Comparison of ENCODE assay signal across 2 fruit fly cellular contexts in the genomic region with DNA sequence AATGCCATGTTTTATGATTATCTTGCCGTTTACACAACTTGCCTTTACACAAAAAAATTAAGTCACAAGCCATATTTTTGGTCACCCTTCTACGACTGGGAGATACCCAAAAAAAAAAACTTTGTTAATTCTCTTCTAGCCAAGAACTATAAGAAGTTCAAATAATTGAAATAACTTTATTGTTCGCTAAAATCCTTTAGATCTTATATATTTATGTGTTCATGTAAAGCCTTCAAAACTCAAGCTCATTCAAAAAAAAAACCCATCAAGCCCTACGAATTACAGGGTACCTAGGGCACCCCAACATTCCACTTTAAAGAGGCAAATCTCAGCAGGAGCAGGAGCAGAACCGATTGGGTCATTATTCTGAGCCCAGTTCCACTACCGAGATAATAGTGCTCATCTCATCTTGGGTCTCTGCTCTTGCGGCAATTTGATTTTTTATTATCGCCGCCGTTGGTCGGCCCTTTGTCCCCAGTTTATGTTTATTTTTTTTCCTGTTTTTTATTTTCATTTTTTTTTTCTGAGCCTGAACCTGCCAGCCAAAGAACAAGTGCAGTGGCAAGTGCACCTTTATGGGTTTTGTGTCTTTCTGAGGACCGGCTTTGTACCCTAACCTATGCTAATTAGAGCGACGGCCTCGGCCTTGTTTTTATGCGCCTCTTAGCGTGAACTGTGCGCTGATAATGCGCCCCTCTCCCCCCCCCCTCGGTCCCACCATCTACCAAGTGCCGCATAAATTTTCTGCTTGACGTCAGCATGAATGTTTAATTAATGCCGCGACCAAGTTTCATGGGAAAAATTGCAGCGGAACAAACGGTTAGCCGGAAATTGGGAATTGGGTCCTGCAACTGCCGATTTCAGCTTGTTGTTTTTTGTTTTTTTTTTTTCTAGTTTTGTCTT.
TF ChIP-seq lines count a peak whose summit lies in the region.

No protein-coding gene starts in this region.

TF ChIP-seq in whole organism, embryonic, 481 proteins besides CTCF, POLR2A, EP300 and RAD21 (continued from another document and continues in another):
- no peak for TF ChIP-seq HmgZ (tag; optimal IDR thresholded peaks at IDR 0.05; lab: Kevin White, UChicago)
- TF ChIP-seq HLH4C (GFP tag; IDR thresholded peaks at IDR 0.05; lab: Robert Waterston, UW; ENCODE audit: partially characterized antibody) = no peak
- TF ChIP-seq Elba2 (GFP tag; optimal IDR thresholded peaks at IDR 0.05; lab: Kevin White, UChicago) = no peak
- TF ChIP-seq vnd (GFP tag; IDR thresholded peaks at IDR 0.05; lab: Robert Waterston, UW; ENCODE audit: partially characterized antibody) = no peak
- no peak for TF ChIP-seq Pdp1 (GFP tag; optimal IDR thresholded peaks at IDR 0.05; lab: Kevin White, UChicago)
- TF ChIP-seq dmrt11E (tag; optimal IDR thresholded peaks at IDR 0.05; lab: Kevin White, UChicago) = peak; percentile 31
- no peak for TF ChIP-seq Hmr (GFP tag; optimal IDR thresholded peaks at IDR 0.05; lab: Kevin White, UChicago)
- no peak for TF ChIP-seq twi (tag; optimal IDR thresholded peaks at IDR 0.05; lab: Kevin White, UChicago)
- no peak for TF ChIP-seq fru (optimal IDR thresholded peaks at IDR 0.05; lab: Kevin White, UChicago)
- no peak for TF ChIP-seq Sry-δ (GFP tag; optimal IDR thresholded peaks at IDR 0.05; lab: Kevin White, UChicago)
- no peak for TF ChIP-seq CG12155 (GFP tag; optimal IDR thresholded peaks at IDR 0.05; lab: Kevin White, UChicago)
- TF ChIP-seq pnt (GFP tag; optimal IDR thresholded peaks at IDR 0.05; lab: Kevin White, UChicago) = no peak
- no peak for TF ChIP-seq amos (GFP tag; IDR thresholded peaks at IDR 0.05; lab: Robert Waterston, UW; ENCODE audit: partially characterized antibody)
- TF ChIP-seq phol (tag; optimal IDR thresholded peaks at IDR 0.05; lab: Kevin White, UChicago) = peak; percentile 1
- TF ChIP-seq crol (GFP tag; IDR thresholded peaks at IDR 0.05; lab: Robert Waterston, UW) = peak; percentile 86
- TF ChIP-seq fd3F (GFP tag; optimal IDR thresholded peaks at IDR 0.05; lab: Kevin White, UChicago) = no peak
- no peak for TF ChIP-seq CG11093 (GFP tag; IDR thresholded peaks at IDR 0.05; lab: Robert Waterston, UW)
- no peak for TF ChIP-seq CG4404 (GFP tag; IDR thresholded peaks at IDR 0.05; lab: Robert Waterston, UW)
- no peak for TF ChIP-seq zen (tag; optimal IDR thresholded peaks at IDR 0.05; lab: Kevin White, UChicago)
- no peak for TF ChIP-seq her (GFP tag; optimal IDR thresholded peaks at IDR 0.05; lab: Kevin White, UChicago)
- TF ChIP-seq E2f2 (GFP tag; IDR thresholded peaks at IDR 0.05; lab: Robert Waterston, UW) = no peak
- peak; percentile 14 for TF ChIP-seq gem (tag; optimal IDR thresholded peaks at IDR 0.05; lab: Kevin White, UChicago)
- no peak for TF ChIP-seq tio (GFP tag; optimal IDR thresholded peaks at IDR 0.05; lab: Kevin White, UChicago)
- no peak for TF ChIP-seq chm (GFP tag; IDR thresholded peaks at IDR 0.05; lab: Robert Waterston, UW)
- no peak for TF ChIP-seq CG15269 (tag; optimal IDR thresholded peaks at IDR 0.05; lab: Kevin White, UChicago)
- no peak for TF ChIP-seq Med (GFP tag; lab: Kevin White, UChicago)
- no peak for TF ChIP-seq PHDP (tag; optimal IDR thresholded peaks at IDR 0.05; lab: Kevin White, UChicago)
- no peak for TF ChIP-seq dan (GFP tag; IDR thresholded peaks at IDR 0.05; lab: Robert Waterston, UW)
- TF ChIP-seq Nf-YC (tag; optimal IDR thresholded peaks at IDR 0.05; lab: Kevin White, UChicago) = no peak
- no peak for TF ChIP-seq CG2712 (tag; optimal IDR thresholded peaks at IDR 0.05; lab: Kevin White, UChicago)
- no peak for TF ChIP-seq CG17612 (GFP tag; IDR thresholded peaks at IDR 0.05; lab: Robert Waterston, UW)
- no peak for TF ChIP-seq CG42726 (GFP tag; IDR thresholded peaks at IDR 0.05; lab: Robert Waterston, UW; ENCODE audit: partially characterized antibody)
- TF ChIP-seq lilli (GFP tag; optimal IDR thresholded peaks at IDR 0.05; lab: Kevin White, UChicago) = no peak
- TF ChIP-seq CG13775 (GFP tag; optimal IDR thresholded peaks at IDR 0.05; lab: Kevin White, UChicago) = no peak
- TF ChIP-seq row (GFP tag; IDR thresholded peaks at IDR 0.05; lab: Robert Waterston, UW) = peak; percentile 18; the same call in 1 of the 3 replicates
- TF ChIP-seq ftz-f1 (GFP tag; optimal IDR thresholded peaks at IDR 0.05; lab: Kevin White, UChicago) = no peak
- no peak for TF ChIP-seq C15 (GFP tag; IDR thresholded peaks at IDR 0.05; lab: Robert Waterston, UW)
- no peak for TF ChIP-seq p53 (GFP tag; optimal IDR thresholded peaks at IDR 0.05; lab: Kevin White, UChicago)
- no peak for TF ChIP-seq CG8089 (GFP tag; optimal IDR thresholded peaks at IDR 0.05; lab: Kevin White, UChicago)
- no peak for TF ChIP-seq NC2β (GFP tag; optimal IDR thresholded peaks at IDR 0.05; lab: Kevin White, UChicago)
- no peak for TF ChIP-seq CG8765 (GFP tag; IDR thresholded peaks at IDR 0.05; lab: Robert Waterston, UW)
- TF ChIP-seq nom (GFP tag; optimal IDR thresholded peaks at IDR 0.05; lab: Kevin White, UChicago) = peak; percentile 60
- TF ChIP-seq CG3407 (GFP tag; optimal IDR thresholded peaks at IDR 0.05; lab: Kevin White, UChicago) = no peak
- TF ChIP-seq CG2129 (GFP tag; IDR thresholded peaks at IDR 0.05; lab: Robert Waterston, UW; ENCODE audit: partially characterized antibody) = no peak
- TF ChIP-seq nmo (GFP tag; optimal IDR thresholded peaks at IDR 0.05; lab: Kevin White, UChicago) = no peak
- no peak for TF ChIP-seq Atf-2 (GFP tag; optimal IDR thresholded peaks at IDR 0.05; lab: Kevin White, UChicago)
- TF ChIP-seq CG12219 (GFP tag; optimal IDR thresholded peaks at IDR 0.05; lab: Kevin White, UChicago) = no peak
- no peak for TF ChIP-seq sob (GFP tag; IDR thresholded peaks at IDR 0.05; lab: Robert Waterston, UW)
- TF ChIP-seq lola (GFP tag; optimal IDR thresholded peaks at IDR 0.05; lab: Kevin White, UChicago) = no peak
- 0 out of 2 replicates have a peak, but pooled peaks have one; percentile 32 for TF ChIP-seq CG32772 (GFP tag; IDR thresholded peaks at IDR 0.05; lab: Robert Waterston, UW)
- TF ChIP-seq CG7745 (tag; optimal IDR thresholded peaks at IDR 0.05; lab: Kevin White, UChicago) = no peak
- no peak for TF ChIP-seq CG14965 (GFP tag; optimal IDR thresholded peaks at IDR 0.05; lab: Kevin White, UChicago; ENCODE audit: borderline replicate concordance)
- no peak for TF ChIP-seq CG8359 (GFP tag; optimal IDR thresholded peaks at IDR 0.05; lab: Kevin White, UChicago; ENCODE audit: borderline replicate concordance)
- no peak for TF ChIP-seq unpg (GFP tag; optimal IDR thresholded peaks at IDR 0.05; lab: Kevin White, UChicago)
- TF ChIP-seq Ets65A (GFP tag; lab: Kevin White, UChicago) = peak; percentile 23
- TF ChIP-seq cato (GFP tag; optimal IDR thresholded peaks at IDR 0.05; lab: Kevin White, UChicago; ENCODE audit: borderline replicate concordance) = no peak
- no peak for TF ChIP-seq CG15696 (tag; optimal IDR thresholded peaks at IDR 0.05; lab: Kevin White, UChicago)
- TF ChIP-seq CG1529 (GFP tag; optimal IDR thresholded peaks at IDR 0.05; lab: Kevin White, UChicago) = no peak
- no peak for TF ChIP-seq CG13624 (GFP tag; optimal IDR thresholded peaks at IDR 0.05; lab: Kevin White, UChicago)
- peak; percentile 23; the same call in 1 of the 2 replicates for TF ChIP-seq Xrp1 (GFP tag; IDR thresholded peaks at IDR 0.05; lab: Robert Waterston, UW)
- TF ChIP-seq ind (GFP tag; optimal IDR thresholded peaks at IDR 0.05; lab: Kevin White, UChicago) = no peak
- no peak for TF ChIP-seq slbo (GFP tag; IDR thresholded peaks at IDR 0.05; lab: Robert Waterston, UW)

TF ChIP-seq in whole organism, prepupa, 60 proteins besides CTCF, POLR2A, EP300 and RAD21 (continued from another document):
- no peak for TF ChIP-seq Gug (GFP tag; IDR thresholded peaks at IDR 0.05; lab: Robert Waterston, UW)
- no peak for TF ChIP-seq vri (GFP tag; optimal IDR thresholded peaks at IDR 0.05; lab: Kevin White, UChicago)
- TF ChIP-seq CG10631 (GFP tag; optimal IDR thresholded peaks at IDR 0.05; lab: Kevin White, UChicago) = peak; percentile 10
- TF ChIP-seq CG32006 (GFP tag; optimal IDR thresholded peaks at IDR 0.05; lab: Kevin White, UChicago) = no peak
- TF ChIP-seq CG3032 (tag; optimal IDR thresholded peaks at IDR 0.05; lab: Kevin White, UChicago) = no peak
- TF ChIP-seq Sox102F (GFP tag; optimal IDR thresholded peaks at IDR 0.05; lab: Kevin White, UChicago) = no peak
- TF ChIP-seq CG6276 (GFP tag; optimal IDR thresholded peaks at IDR 0.05; lab: Kevin White, UChicago) = no peak
- TF ChIP-seq svp (GFP tag; lab: Kevin White, UChicago) = peak; percentile 71
- TF ChIP-seq Sox15 (GFP tag; optimal IDR thresholded peaks at IDR 0.05; lab: Kevin White, UChicago) = no peak
- TF ChIP-seq salr (GFP tag; optimal IDR thresholded peaks at IDR 0.05; lab: Kevin White, UChicago) = no peak
- no peak for TF ChIP-seq fkh (GFP tag; optimal IDR thresholded peaks at IDR 0.05; lab: Kevin White, UChicago)
- peak; percentile 28 for TF ChIP-seq ss (GFP tag; optimal IDR thresholded peaks at IDR 0.05; lab: Kevin White, UChicago)
- peak; percentile 32 for TF ChIP-seq Met (GFP tag; optimal IDR thresholded peaks at IDR 0.05; lab: Kevin White, UChicago)
- peak; percentile 13 for TF ChIP-seq Smox (GFP tag; optimal IDR thresholded peaks at IDR 0.05; lab: Kevin White, UChicago)
- no peak for TF ChIP-seq pdm3 (GFP tag; optimal IDR thresholded peaks at IDR 0.05; lab: Kevin White, UChicago)
- peak; percentile 14 for TF ChIP-seq CG3919 (GFP tag; optimal IDR thresholded peaks at IDR 0.05; lab: Kevin White, UChicago)
- TF ChIP-seq CG34406 (GFP tag; optimal IDR thresholded peaks at IDR 0.05; lab: Kevin White, UChicago) = no peak
- no peak for TF ChIP-seq Hr38 (GFP tag; optimal IDR thresholded peaks at IDR 0.05; lab: Kevin White, UChicago)
- no peak for TF ChIP-seq CG6854 (GFP tag; optimal IDR thresholded peaks at IDR 0.05; lab: Kevin White, UChicago)
- TF ChIP-seq CG8632 (GFP tag; optimal IDR thresholded peaks at IDR 0.05; lab: Kevin White, UChicago) = no peak
- TF ChIP-seq CG1621 (tag; optimal IDR thresholded peaks at IDR 0.05; lab: Kevin White, UChicago) = no peak
- TF ChIP-seq Ets21C (GFP tag; optimal IDR thresholded peaks at IDR 0.05; lab: Kevin White, UChicago) = no peak
- TF ChIP-seq lz (GFP tag; optimal IDR thresholded peaks at IDR 0.05; lab: Kevin White, UChicago) = peak; percentile 6
- TF ChIP-seq cyc (GFP tag; optimal IDR thresholded peaks at IDR 0.05; lab: Kevin White, UChicago) = peak; percentile 33
- TF ChIP-seq CG8119 (GFP tag; IDR thresholded peaks at IDR 0.05; lab: Robert Waterston, UW) = no peak
- peak; percentile 19 for TF ChIP-seq Hr39 (GFP tag; optimal IDR thresholded peaks at IDR 0.05; lab: Kevin White, UChicago)
- TF ChIP-seq Blimp-1 (GFP tag; optimal IDR thresholded peaks at IDR 0.05; lab: Kevin White, UChicago) = no peak
- peak; percentile 3 for TF ChIP-seq CG9139 (GFP tag; optimal IDR thresholded peaks at IDR 0.05; lab: Kevin White, UChicago)
- TF ChIP-seq topi (GFP tag; optimal IDR thresholded peaks at IDR 0.05; lab: Kevin White, UChicago) = peak; percentile 32
- TF ChIP-seq Eip93F (GFP tag; optimal IDR thresholded peaks at IDR 0.05; lab: Kevin White, UChicago) = no peak
- TF ChIP-seq Hr4 (GFP tag; optimal IDR thresholded peaks at IDR 0.05; lab: Kevin White, UChicago) = no peak
